Fruit fly (Drosophila melanogaster): ENCODE data around the gene Grl40a.

DNA sequence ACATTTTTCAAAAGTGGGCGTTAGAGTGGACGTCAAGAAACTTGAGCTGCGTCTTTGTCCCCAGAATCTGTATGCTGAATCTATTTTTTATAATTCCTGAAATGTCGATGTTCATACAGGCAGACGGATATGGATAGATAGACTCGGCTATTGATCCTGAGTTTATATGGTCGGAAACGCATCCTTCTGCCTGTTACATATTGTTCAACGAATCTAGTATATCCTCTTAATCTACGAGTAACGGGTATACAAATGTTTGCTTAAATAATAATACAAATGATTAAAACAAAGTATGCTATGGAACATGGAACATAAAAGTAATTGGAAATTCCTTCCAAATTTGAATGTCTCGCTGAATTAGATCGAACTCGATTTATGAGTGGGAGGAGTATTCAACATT, 33.2 kb downstream of the Grl40a start, which contains the start of gene tplus3a:
- TF ChIP-seq EcR (GFP tag; optimal IDR thresholded peaks at IDR 0.05) (no peak), usp (GFP tag; optimal IDR thresholded peaks at IDR 0.05) (no peak)
